Worm (Caenorhabditis elegans) whole organism, young adult: ENCODE measurements around the gene F36H5.4.

Experiments used
- F22D6.2 ChIP-seq: sonication (generic microtip); optimal IDR thresholded peaks from 2 replicates; lab custom pipeline; 2016; ENCODE audit warnings: mild to moderate bottlenecking, missing genetic modification characterization, missing compliant biosample characterization
- Y56A3A.18 ChIP-seq: fragments of 200-800 bp; sonication (Bioruptor generic); IDR thresholded peaks from 2 replicates; pipeline ENCODE4 v1.3.6; 2022; ENCODE audit warnings: missing genetic modification reagents, missing genetic modification characterization, missing compliant biosample characterization
- Y79H2A.3 ChIP-seq: fragments of 200-800 bp; sonication (Bioruptor generic); conservative IDR thresholded peaks from 2 replicates; pipeline ENCODE4 v1.3.6; 2022; ENCODE audit warnings: missing genetic modification reagents, missing genetic modification characterization, missing compliant biosample characterization
- attf-6 ChIP-seq: fragments of 200-800 bp; sonication (Bioruptor generic); IDR thresholded peaks from 2 replicates; pipeline ENCODE4 v1.3.6; 2022; ENCODE audit warnings: missing genetic modification reagents, missing genetic modification characterization, missing compliant biosample characterization
- hlh-26 ChIP-seq: fragments of 200-800 bp; sonication (Bioruptor generic); conservative IDR thresholded peaks from 2 replicates; pipeline ENCODE4 v1.3.6; 2022; ENCODE audit warnings: missing genetic modification reagents, missing genetic modification characterization, missing compliant biosample characterization
- hmg-1.2 ChIP-seq: fragments of 200-800 bp; sonication (Bioruptor generic); IDR thresholded peaks from 2 replicates; pipeline ENCODE4 v1.3.6; 2022; ENCODE audit warnings: missing genetic modification reagents, missing genetic modification characterization, missing compliant biosample characterization
- hrde-1 ChIP-seq: sonication (generic microtip); optimal IDR thresholded peaks from 2 replicates; lab custom pipeline; 2016; ENCODE audit warnings: missing genetic modification characterization, mild to moderate bottlenecking, missing compliant biosample characterization, moderate library complexity, missing genotype, missing genetic modification reagents, borderline replicate concordance
- let-526 ChIP-seq: fragments of 200-800 bp; sonication (Bioruptor generic); IDR thresholded peaks from 2 replicates; pipeline ENCODE4 v1.3.6; 2022; ENCODE audit warnings: missing genetic modification reagents, missing genetic modification characterization, missing compliant biosample characterization
- lin-26 ChIP-seq: fragments of 200-800 bp; sonication (Bioruptor generic); IDR thresholded peaks from 2 replicates; pipeline ENCODE4 v1.3.6; 2022; ENCODE audit warnings: missing genetic modification reagents, missing genetic modification characterization, missing compliant biosample characterization
- lsy-27 ChIP-seq: sonication (generic microtip); optimal IDR thresholded peaks from 2 replicates; lab custom pipeline; 2017; ENCODE audit warnings: missing genetic modification characterization, mild to moderate bottlenecking, missing compliant biosample characterization, antibody characterized with exemption, missing genotype, borderline replicate concordance; ENCODE audit not compliant: insufficient read depth
- madf-8 ChIP-seq: fragments of 200-800 bp; sonication (Bioruptor generic); conservative IDR thresholded peaks from 2 replicates; pipeline ENCODE4 v1.3.6; 2022; ENCODE audit warnings: missing genetic modification reagents, missing genetic modification characterization, missing compliant biosample characterization
- mes-4 ChIP-seq: sonication (generic microtip); optimal IDR thresholded peaks from 2 replicates; lab custom pipeline; 2016; ENCODE audit warnings: missing genotype, missing genetic modification characterization, missing compliant biosample characterization
- nfya-1 ChIP-seq: sonication (generic microtip); optimal IDR thresholded peaks from 2 replicates; lab custom pipeline; 2017; ENCODE audit warnings: antibody characterized with exemption, missing compliant biosample characterization, missing genetic modification characterization, borderline replicate concordance; ENCODE audit not compliant: insufficient read depth
- nfyb-1 ChIP-seq: fragments of 200-800 bp; sonication (Bioruptor generic); IDR thresholded peaks from 2 replicates; pipeline ENCODE4 v1.3.6; 2022; ENCODE audit warnings: missing genetic modification reagents, missing genetic modification characterization, missing compliant biosample characterization
- nhr-120 ChIP-seq: fragments of 200-800 bp; sonication (Bioruptor generic); IDR thresholded peaks from 2 replicates; pipeline ENCODE4 v1.3.6; 2022; ENCODE audit warnings: missing genetic modification characterization, missing compliant biosample characterization
- pbrm-1 ChIP-seq: fragments of 200-800 bp; sonication (Bioruptor generic); IDR thresholded peaks from 2 replicates; pipeline ENCODE4 v1.3.6; 2022; ENCODE audit warnings: missing genetic modification reagents, missing genetic modification characterization, missing compliant biosample characterization
- sea-2 ChIP-seq: fragments of 200-800 bp; sonication (Bioruptor generic); IDR thresholded peaks from 2 replicates; pipeline ENCODE4 v1.3.6; 2022; ENCODE audit warnings: missing genetic modification characterization, missing compliant biosample characterization
- zim-3 ChIP-seq: sonication (generic microtip); optimal IDR thresholded peaks from 2 replicates; lab custom pipeline; 2017; ENCODE audit warnings: mild to moderate bottlenecking, missing genetic modification characterization, moderate library complexity, missing compliant biosample characterization

F36H5.4 gene

ce11 chrII:1808217-1808616 is 46.6 kb downstream of the F36H5.4 start, which contains the start of gene C08F1.8:
Gene C08F1.8 (minus strand): TSS chrII:1808317.
- TF ChIP-seq let-526 (GFP tag; lab: Robert Waterston, UW) (no peak), pbrm-1 (GFP tag; lab: Robert Waterston, UW) (no peak), lin-26 (GFP tag; lab: Robert Waterston, UW) (no peak), nfyb-1 (GFP tag; lab: Robert Waterston, UW) (no peak), nhr-120 (GFP tag; lab: Robert Waterston, UW) (no peak), lsy-27 (tag; lab: Kevin White, UChicago) (no peak), nfya-1 (no peak), Y56A3A.18 (GFP tag; lab: Robert Waterston, UW) (no peak), Y79H2A.3 (GFP tag; lab: Robert Waterston, UW) (no peak), hrde-1 (tag; lab: Kevin White, UChicago) (no peak), F22D6.2 (tag; lab: Kevin White, UChicago) (no peak), hmg-1.2 (GFP tag; lab: Robert Waterston, UW) (no peak), mes-4 (tag; lab: Kevin White, UChicago) (no peak), sea-2 (GFP tag; lab: Robert Waterston, UW) (no peak), hlh-26 (no peak), zim-3 (no peak), madf-8 (GFP tag; lab: Robert Waterston, UW) (no peak), attf-6 (GFP tag; lab: Robert Waterston, UW) (no peak)
